Worm (Caenorhabditis elegans) whole organism, L4 larva: ENCODE data around the gene cap-1.

Experiments used
- ama-1 ChIP-seq: fragments of 150-350 bp; optimal IDR thresholded peaks from 2 replicates; lab custom pipeline; 2014; ENCODE audit warnings: inconsistent platforms, mixed read lengths
- dve-1 ChIP-seq: sonication (generic microtip); optimal IDR thresholded peaks from 2 replicates; lab custom pipeline; 2017; ENCODE audit warnings: antibody characterized with exemption, mild to moderate bottlenecking, missing genetic modification characterization, missing compliant biosample characterization; ENCODE audit not compliant: insufficient read depth
- egl-27 ChIP-seq: sonication (generic microtip); optimal IDR thresholded peaks from 3 replicates; lab custom pipeline; 2017; ENCODE audit warnings: missing biosample characterization, missing genetic modification reagents, missing genetic modification characterization
- lsy-2 ChIP-seq, 2 experiments: fragments of 150-350 bp in 1 of 2; sonication (generic microtip) in 1 of 2; optimal IDR thresholded peaks; 2 replicates each; lab custom pipeline; 2014 to 2017; ENCODE audit warnings: missing biosample characterization in 2 of 2, missing genetic modification characterization in 2 of 2
- nhr-11 ChIP-seq: fragments of 150-350 bp; optimal IDR thresholded peaks from 2 replicates; lab custom pipeline; 2014; ENCODE audit warnings: missing biosample characterization, missing genetic modification characterization
- zag-1 ChIP-seq: fragments of 150-350 bp; optimal IDR thresholded peaks from 2 replicates; lab custom pipeline; 2014; ENCODE audit warnings: missing biosample characterization, missing genetic modification characterization

- TF ChIP-seq egl-27 (tag; lab: Kevin White, UChicago), result no peak
- no peak for TF ChIP-seq zag-1
- no peak for TF ChIP-seq nhr-11 (tag; lab: Kevin White, UChicago)
- TF ChIP-seq ama-1 (lab: Kevin White, UChicago), result no peak
- TF ChIP-seq lsy-2 (tag; optimal IDR thresholded peaks at IDR 0.05; lab: Kevin White, UChicago), result no peak
- no peak for TF ChIP-seq dve-1 (tag; lab: Kevin White, UChicago)
Observed at ce11 chrIV:7276661-7277060, 46.6 kb upstream of the cap-1 start, which contains the start of gene C06E4.2.
